Worm (Caenorhabditis elegans): ENCODE measurements around the gene srg-16.

- no peak for TF ChIP-seq ets-7 (tag; optimal IDR thresholded peaks at IDR 0.05)
- TF ChIP-seq ceh-36 (tag; optimal IDR thresholded peaks at IDR 0.05): no peak
- no peak for TF ChIP-seq hnd-1 (tag; optimal IDR thresholded peaks at IDR 0.05)
- TF ChIP-seq ceh-13 (GFP tag; optimal IDR thresholded peaks at IDR 0.05): no peak
- TF ChIP-seq hmg-4 (GFP tag; optimal IDR thresholded peaks at IDR 0.05): no peak
- TF ChIP-seq hmbx-1 (tag; optimal IDR thresholded peaks at IDR 0.05): no peak
- no peak for TF ChIP-seq tbx-37 (GFP tag; conservative IDR thresholded peaks at IDR 0.05)
- no peak for TF ChIP-seq ama-1 (optimal IDR thresholded peaks at IDR 0.05)
- TF ChIP-seq flt-1 (GFP tag; IDR thresholded peaks at IDR 0.05): no peak
These were observed 46.4 kb upstream of the srg-16 start, which contains the start of gene sre-26 for ce11 chrII:12420486-12420885.

Data from whole organism, early embryonic.